Worm (Caenorhabditis elegans): ENCODE measurements around the gene W03F8.6.

DNA sequence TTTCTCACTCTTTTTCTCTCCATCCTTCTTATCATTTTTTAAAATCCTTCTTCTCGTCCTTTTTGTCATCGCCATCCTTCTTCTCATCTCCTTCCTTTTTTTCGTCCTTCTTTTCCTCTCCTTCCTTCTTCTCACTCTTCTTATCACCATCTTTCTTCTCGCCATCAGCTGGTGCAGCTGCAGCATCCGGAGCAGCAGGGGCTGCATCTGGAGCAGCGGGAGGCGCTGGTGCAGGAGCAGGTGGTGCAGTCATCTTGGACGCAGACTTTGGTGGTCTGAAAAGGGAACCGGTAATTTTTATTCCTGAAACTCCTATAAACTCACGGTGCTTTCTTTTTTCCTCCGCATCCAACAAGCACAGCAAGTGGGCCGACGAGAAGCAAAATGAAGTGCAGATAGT lies 35.3 kb upstream of the W03F8.6 start:
- no peak for TF ChIP-seq hlh-11 (tag; optimal IDR thresholded peaks at IDR 0.05)
- no peak for TF ChIP-seq daf-12 (tag; optimal IDR thresholded peaks at IDR 0.05)
- no peak for TF ChIP-seq nhr-76 (tag; optimal IDR thresholded peaks at IDR 0.05)
- TF ChIP-seq ceh-62 (tag; optimal IDR thresholded peaks at IDR 0.05), result no peak
- no peak; the same call in 1 of the 2 replicates for TF ChIP-seq pha-4 (GFP tag; IDR thresholded peaks at IDR 0.05)
- no peak for TF ChIP-seq pha-4 (tag; optimal IDR thresholded peaks at IDR 0.05)
- no peak for TF ChIP-seq ctbp-1 (GFP tag; IDR thresholded peaks at IDR 0.05)
- TF ChIP-seq nhr-25 (tag; optimal IDR thresholded peaks at IDR 0.05; ENCODE audit: borderline replicate concordance, insufficient read depth), result no peak
- no peak for TF ChIP-seq lin-13 (GFP tag; optimal IDR thresholded peaks at IDR 0.05)
- TF ChIP-seq lin-39 (tag; optimal IDR thresholded peaks at IDR 0.05), result no peak
